Worm (Caenorhabditis elegans): ENCODE measurements around the gene hsp-17.

DNA sequence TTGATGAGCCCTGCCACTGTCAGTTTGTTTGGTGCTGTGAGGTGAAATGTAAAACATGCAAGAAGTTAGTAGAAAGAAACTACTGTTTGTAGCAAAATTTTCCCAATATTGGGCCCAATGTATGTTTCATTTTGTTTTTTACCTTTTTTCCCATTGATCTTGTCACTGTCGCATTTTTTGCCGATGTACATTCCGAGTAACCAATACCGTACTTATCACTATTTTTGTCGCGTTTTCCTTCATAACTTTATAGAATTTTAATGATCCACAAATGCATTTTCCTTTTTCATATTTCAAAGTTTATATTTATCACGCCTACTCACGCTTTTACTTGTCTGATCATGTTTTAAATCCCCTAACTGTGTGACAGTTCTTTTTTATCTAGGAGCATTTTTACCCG, 28.0 kb downstream of the hsp-17 start:
- TF ChIP-seq nhr-76 (tag; optimal IDR thresholded peaks at IDR 0.05) (no peak), fkh-10 (GFP tag; optimal IDR thresholded peaks at IDR 0.05) (no peak), pqm-1 (tag; optimal IDR thresholded peaks at IDR 0.05) (no peak)
